Worm (Caenorhabditis elegans): Measurements from ENCODE around the gene suca-1.

ce11 chrX:10890965-10891364, 8.9 kb downstream of the suca-1 start, which contains the start of gene F47B10.4:
- TF ChIP-seq ceh-82 (tag; optimal IDR thresholded peaks at IDR 0.05) (no peak), nhr-11 (tag; optimal IDR thresholded peaks at IDR 0.05) (no peak), snpc-4 (tag; optimal IDR thresholded peaks at IDR 0.05) (no peak), alr-1 (tag; optimal IDR thresholded peaks at IDR 0.05) (no peak), skn-1 (tag; optimal IDR thresholded peaks at IDR 0.05) (no peak), ama-1 (optimal IDR thresholded peaks at IDR 0.05) (no peak), aly-2 (tag; optimal IDR thresholded peaks at IDR 0.05) (no peak), nhr-12 (tag; optimal IDR thresholded peaks at IDR 0.05) (no peak), nhr-237 (tag; optimal IDR thresholded peaks at IDR 0.05) (no peak), elt-3 (tag; optimal IDR thresholded peaks at IDR 0.05) (no peak), nhr-77 (tag; optimal IDR thresholded peaks at IDR 0.05) (no peak), egl-27 (tag; optimal IDR thresholded peaks at IDR 0.05) (no peak), unc-62 (GFP tag; optimal IDR thresholded peaks at IDR 0.05) (no peak), ztf-11 (tag; optimal IDR thresholded peaks at IDR 0.05) (no peak)
